Worm (Caenorhabditis elegans): ENCODE data around the gene srw-66.
A peak's percentile ranks its signal among the peaks of the same experiment; 100 is the strongest.

DNA sequence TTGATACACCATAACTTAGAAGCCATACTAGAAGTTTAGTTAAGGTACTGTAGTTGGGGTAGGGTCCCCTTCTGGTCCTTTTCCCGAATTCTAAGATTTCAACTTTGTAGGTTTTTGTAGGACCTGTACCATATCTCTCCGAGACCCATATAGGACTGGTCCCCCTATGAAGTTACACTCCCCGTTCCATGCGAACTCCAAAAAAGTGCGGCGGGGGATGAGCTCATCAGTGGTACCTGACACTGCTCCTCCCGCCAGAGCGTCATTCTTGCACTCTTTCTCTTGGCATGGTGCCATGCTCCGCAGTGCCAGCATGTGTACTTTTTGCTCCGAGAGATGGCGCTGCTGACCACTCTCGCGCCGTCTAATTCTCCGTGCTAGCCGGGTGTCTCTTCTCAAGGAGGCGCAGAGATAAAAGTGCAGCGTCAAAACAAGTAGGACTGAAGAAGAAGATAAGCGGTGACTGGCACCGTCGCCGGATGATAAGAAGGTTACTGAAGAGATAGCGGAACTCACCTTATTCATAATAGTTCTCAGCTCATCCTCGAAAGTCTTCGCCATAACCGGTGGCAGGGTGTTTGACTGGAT, 32.2 kb downstream of the srw-66 start:
- TF ChIP-seq ref-1 (GFP tag; conservative IDR thresholded peaks at IDR 0.05) (no peak), flt-1 (GFP tag; IDR thresholded peaks at IDR 0.05) (0 out of 2 replicates have a peak, but pooled peaks have one; percentile 6), klf-2 (GFP tag; conservative IDR thresholded peaks at IDR 0.05) (no peak), ztf-23 (GFP tag; IDR thresholded peaks at IDR 0.05) (no peak)
